Fruit fly (Drosophila melanogaster): ENCODE results near the gene CG13293.

dm6 chr3L:6140771-6141472 is 58.2 kb downstream of the CG13293 start:
- TF ChIP-seq Ets98B (GFP tag; IDR thresholded peaks at IDR 0.05), result no peak
- peak; percentile 8 for TF ChIP-seq CG8159 (tag; optimal IDR thresholded peaks at IDR 0.05)
